Worm (Caenorhabditis elegans) whole organism, young adult: Measurements from ENCODE around the gene F25B5.3.

ENCODE experiments used
- D2030.7 ChIP-seq: fragments of 200-800 bp; sonication (Bioruptor generic); IDR thresholded peaks from 2 replicates; pipeline ENCODE4 v1.3.6; 2022; ENCODE audit warnings: missing genetic modification reagents, missing genetic modification characterization, missing compliant biosample characterization
- F10E7.11 ChIP-seq: sonication (generic microtip); optimal IDR thresholded peaks from 2 replicates; lab custom pipeline; 2017; ENCODE audit warnings: mild to moderate bottlenecking, missing genetic modification characterization, moderate library complexity, missing compliant biosample characterization
- F23B12.7 ChIP-seq: sonication (generic microtip); optimal IDR thresholded peaks from 2 replicates; lab custom pipeline; 2017; ENCODE audit warnings: missing genetic modification characterization, mild to moderate bottlenecking, missing compliant biosample characterization, antibody characterized with exemption, moderate library complexity; ENCODE audit not compliant: insufficient read depth
- F39B2.1 ChIP-seq: fragments of 200-800 bp; sonication (Bioruptor generic); IDR thresholded peaks from 2 replicates; pipeline ENCODE4 v1.3.6; 2022; ENCODE audit warnings: missing genetic modification reagents, missing genetic modification characterization, missing compliant biosample characterization
- F49E8.2 ChIP-seq: sonication (generic microtip); optimal IDR thresholded peaks from 3 replicates; lab custom pipeline; 2017; ENCODE audit warnings: missing genetic modification characterization, mild to moderate bottlenecking, missing compliant biosample characterization, antibody characterized with exemption, moderate library complexity; ENCODE audit not compliant: insufficient read depth
- F52B5.7 ChIP-seq: sonication (generic microtip); optimal IDR thresholded peaks from 2 replicates; lab custom pipeline; 2016; ENCODE audit warnings: mild to moderate bottlenecking, missing genetic modification characterization, missing compliant biosample characterization
- F55B11.4 ChIP-seq: sonication (generic microtip); optimal IDR thresholded peaks from 2 replicates; lab custom pipeline; 2016; ENCODE audit warnings: missing compliant biosample characterization, missing genetic modification characterization, borderline replicate concordance; ENCODE audit not compliant: insufficient read depth
- T26A5.8 ChIP-seq: sonication (generic microtip); optimal IDR thresholded peaks from 2 replicates; lab custom pipeline; 2016; ENCODE audit warnings: missing genetic modification characterization, missing compliant biosample characterization
- ama-1 ChIP-seq, 3 experiments: fragments of 150-350 bp in 1 of 3; sonication (generic microtip) in 2 of 3; optimal IDR thresholded peaks; 2 replicates each; lab custom pipeline; 2014 to 2018; ENCODE audit warnings: missing biosample characterization in 2 of 3, missing genetic modification characterization in 2 of 3, missing genetic modification reagents in 2 of 3
- aptf-2 ChIP-seq: fragments of 200-800 bp; sonication (Bioruptor generic); conservative IDR thresholded peaks from 2 replicates; pipeline ENCODE4 v1.3.6; 2022; ENCODE audit warnings: missing genetic modification reagents, missing genetic modification characterization, missing compliant biosample characterization
- atf-7 ChIP-seq: sonication (generic microtip); optimal IDR thresholded peaks from 2 replicates; lab custom pipeline; 2017; ENCODE audit warnings: mild to moderate bottlenecking, missing genetic modification characterization, missing compliant biosample characterization
- attf-3 ChIP-seq: fragments of 200-800 bp; sonication (Bioruptor generic); conservative IDR thresholded peaks from 2 replicates; pipeline ENCODE4 v1.3.6; 2022; ENCODE audit warnings: missing genetic modification reagents, missing genetic modification characterization, missing compliant biosample characterization
- ccch-3 ChIP-seq: fragments of 200-800 bp; sonication (Bioruptor generic); optimal IDR thresholded peaks from 2 replicates; lab custom pipeline; 2018; ENCODE audit warnings: mild to moderate bottlenecking, missing genetic modification characterization, missing compliant biosample characterization
- cebp-1 ChIP-seq, 2 experiments: fragments of 200-800 bp in 1 of 2; sonication (Bioruptor generic) in 1 of 2; sonication (generic microtip) in 1 of 2; IDR thresholded peaks in 1 of 2; optimal IDR thresholded peaks in 1 of 2; 2 replicates each; pipeline versions ENCODE4 v1.3.6 to Lab custom; 2017 to 2022; ENCODE audit warnings: missing compliant biosample characterization in 2 of 2, missing genetic modification characterization in 2 of 2, mild to moderate bottlenecking in 1 of 2, missing genetic modification reagents in 1 of 2, moderate library complexity in 1 of 2
- ceh-100 ChIP-seq: fragments of 200-800 bp; sonication (Bioruptor generic); IDR thresholded peaks from 2 replicates; pipeline ENCODE4 v1.3.6; 2022; ENCODE audit warnings: missing genetic modification reagents, missing genetic modification characterization, missing compliant biosample characterization
- chd-7 ChIP-seq: sonication (generic microtip); optimal IDR thresholded peaks from 2 replicates; lab custom pipeline; 2016; ENCODE audit warnings: mild to moderate bottlenecking, missing genetic modification characterization, moderate library complexity, missing compliant biosample characterization
- dpl-1 ChIP-seq: fragments of 150-350 bp; optimal IDR thresholded peaks from 2 replicates; lab custom pipeline; 2014; ENCODE audit warnings: missing biosample characterization, missing genetic modification reagents, missing genetic modification characterization
- efl-1 ChIP-seq: fragments of 150-350 bp; optimal IDR thresholded peaks from 2 replicates; lab custom pipeline; 2014; ENCODE audit warnings: missing biosample characterization, missing genetic modification reagents, missing genetic modification characterization
- egl-44 ChIP-seq: fragments of 200-800 bp; sonication (Bioruptor generic); IDR thresholded peaks from 2 replicates; pipeline ENCODE4 v1.3.6; 2022; ENCODE audit warnings: missing genetic modification reagents, missing genetic modification characterization, missing compliant biosample characterization
- ekl-4 ChIP-seq: fragments of 200-800 bp; sonication (Bioruptor generic); IDR thresholded peaks from 2 replicates; pipeline ENCODE4 v1.3.6; 2022; ENCODE audit warnings: missing genetic modification reagents, missing genetic modification characterization, missing compliant biosample characterization
- ets-4 ChIP-seq: fragments of 200-800 bp; sonication (Bioruptor generic); optimal IDR thresholded peaks from 2 replicates; lab custom pipeline; 2018; ENCODE audit warnings: mild to moderate bottlenecking, missing genetic modification characterization, missing compliant biosample characterization
- gei-17 ChIP-seq: fragments of 200-800 bp; sonication (Bioruptor generic); optimal IDR thresholded peaks from 2 replicates; lab custom pipeline; 2018; ENCODE audit warnings: mild to moderate bottlenecking, missing genetic modification characterization, missing compliant biosample characterization
- hmg-1.2 ChIP-seq: fragments of 200-800 bp; sonication (Bioruptor generic); IDR thresholded peaks from 2 replicates; pipeline ENCODE4 v1.3.6; 2022; ENCODE audit warnings: missing genetic modification reagents, missing genetic modification characterization, missing compliant biosample characterization
- hsf-1 ChIP-seq: fragments of 200-800 bp; sonication (Bioruptor generic); IDR thresholded peaks from 2 replicates; pipeline ENCODE4 v1.3.6; 2022; ENCODE audit warnings: missing genetic modification reagents, missing genetic modification characterization, missing compliant biosample characterization
- lag-1 ChIP-seq: fragments of 200-800 bp; sonication (Bioruptor generic); IDR thresholded peaks from 2 replicates; pipeline ENCODE4 v1.3.6; 2022; ENCODE audit warnings: missing genetic modification reagents, missing genetic modification characterization, missing compliant biosample characterization
- let-607 ChIP-seq, 2 experiments: fragments of 200-800 bp in 1 of 2; sonication (Bioruptor generic) in 1 of 2; sonication (generic microtip) in 1 of 2; optimal IDR thresholded peaks; 2 replicates each; lab custom pipeline; 2016 to 2018; ENCODE audit warnings: mild to moderate bottlenecking in 2 of 2, missing compliant biosample characterization in 2 of 2, missing genetic modification characterization in 2 of 2, moderate library complexity in 2 of 2, missing genotype in 1 of 2
- lin-26 ChIP-seq: fragments of 200-800 bp; sonication (Bioruptor generic); IDR thresholded peaks from 2 replicates; pipeline ENCODE4 v1.3.6; 2022; ENCODE audit warnings: missing genetic modification reagents, missing genetic modification characterization, missing compliant biosample characterization
- lin-35 ChIP-seq, 3 experiments: fragments of 150-350 bp in 2 of 3; sonication (generic microtip) in 1 of 3; optimal IDR thresholded peaks; 2 replicates each; lab custom pipeline; 2014 to 2018; ENCODE audit warnings: missing biosample characterization in 3 of 3, missing genetic modification characterization in 3 of 3, missing genetic modification reagents in 3 of 3
- lin-40 ChIP-seq: sonication (generic microtip); optimal IDR thresholded peaks from 2 replicates; lab custom pipeline; 2016; ENCODE audit warnings: missing genetic modification characterization, mild to moderate bottlenecking, missing compliant biosample characterization, missing genotype, missing genetic modification reagents
- madf-3 ChIP-seq: fragments of 200-800 bp; sonication (Bioruptor generic); IDR thresholded peaks from 2 replicates; pipeline ENCODE4 v1.3.6; 2022; ENCODE audit warnings: missing genetic modification reagents, missing genetic modification characterization, missing compliant biosample characterization
- madf-6 ChIP-seq: fragments of 200-800 bp; sonication (Bioruptor generic); IDR thresholded peaks from 2 replicates; pipeline ENCODE4 v1.3.6; 2022; ENCODE audit warnings: missing genetic modification reagents, missing genetic modification characterization, missing compliant biosample characterization
- mes-4 ChIP-seq: sonication (generic microtip); optimal IDR thresholded peaks from 2 replicates; lab custom pipeline; 2016; ENCODE audit warnings: missing genotype, missing genetic modification characterization, missing compliant biosample characterization
- rpc-1 ChIP-seq, 2 experiments: fragments of 150-350 bp in 1 of 2; sonication (generic microtip) in 1 of 2; optimal IDR thresholded peaks; 2 replicates each; lab custom pipeline; 2014 to 2018; ENCODE audit warnings: missing biosample characterization in 1 of 2, missing genetic modification characterization in 1 of 2, missing genetic modification reagents in 1 of 2, missing genotype in 1 of 2
- snpc-1.3 ChIP-seq: sonication (generic microtip); optimal IDR thresholded peaks from 2 replicates; lab custom pipeline; 2017; ENCODE audit warnings: missing genetic modification characterization, mild to moderate bottlenecking, missing compliant biosample characterization, antibody characterized with exemption, moderate library complexity, missing genotype, missing genetic modification reagents; ENCODE audit not compliant: insufficient read depth
- somi-1 ChIP-seq: fragments of 200-800 bp; sonication (Bioruptor generic); optimal IDR thresholded peaks from 2 replicates; lab custom pipeline; 2018; ENCODE audit warnings: mild to moderate bottlenecking, missing genetic modification characterization, missing compliant biosample characterization
- tbx-9 ChIP-seq: sonication (generic microtip); optimal IDR thresholded peaks from 2 replicates; lab custom pipeline; 2016; ENCODE audit warnings: borderline replicate concordance, missing genetic modification characterization, inconsistent platforms, missing compliant biosample characterization
- tlf-1 ChIP-seq: fragments of 200-800 bp; sonication (Bioruptor generic); optimal IDR thresholded peaks from 2 replicates; lab custom pipeline; 2018; ENCODE audit warnings: mild to moderate bottlenecking, missing genetic modification characterization, missing compliant biosample characterization
- ztf-22 ChIP-seq: fragments of 200-800 bp; sonication (Bioruptor generic); optimal IDR thresholded peaks from 2 replicates; lab custom pipeline; 2018; ENCODE audit warnings: mild to moderate bottlenecking, missing genetic modification characterization, moderate library complexity, missing compliant biosample characterization

Gene F25B5.3

ce11 chrIII:5943368-5944180 is 5.1 kb upstream of the F25B5.3 start (continued):
- TF ChIP-seq F49E8.2 (peak; percentile 73), D2030.7 (GFP tag; lab: Robert Waterston, UW) (0 out of 2 replicates have a peak, but pooled peaks have one; percentile 14), let-607 (tag; optimal IDR thresholded peaks at IDR 0.05; lab: Kevin White, UChicago) (peak; percentile 31 to 35), ceh-100 (GFP tag; lab: Robert Waterston, UW) (no peak; the same call in 1 of the 2 replicates), lin-40 (tag; lab: Kevin White, UChicago) (peak; percentile 68)

- TF ChIP-seq chd-7 (tag; lab: Kevin White, UChicago): no peak
- no peak for TF ChIP-seq snpc-1.3 (tag; lab: Kevin White, UChicago)
- no peak for TF ChIP-seq madf-6 (GFP tag; lab: Robert Waterston, UW)
- no peak for TF ChIP-seq lin-40 (tag; lab: Kevin White, UChicago)
- TF ChIP-seq dpl-1 (GFP tag; lab: Kevin White, UChicago): no peak
- TF ChIP-seq lin-35 (GFP tag; optimal IDR thresholded peaks at IDR 0.05; lab: Kevin White, UChicago): peak in 1 of 3 experiments; percentile 32
- TF ChIP-seq F23B12.7: no peak
- no peak for TF ChIP-seq F52B5.7
- TF ChIP-seq madf-3 (GFP tag; lab: Robert Waterston, UW): 0 out of 2 replicates have a peak, but pooled peaks have one; percentile 12
- no peak for TF ChIP-seq cebp-1 (GFP tag; IDR thresholded peaks at IDR 0.05; lab: Robert Waterston, UW)
- TF ChIP-seq cebp-1 (tag; optimal IDR thresholded peaks at IDR 0.05; lab: Kevin White, UChicago): peak; percentile 22
- TF ChIP-seq lag-1 (GFP tag; lab: Robert Waterston, UW): no peak
- 0 out of 2 replicates have a peak, but pooled peaks have one; percentile 32 for TF ChIP-seq lin-26
- 0 out of 2 replicates have a peak, but pooled peaks have one; percentile 45 for TF ChIP-seq ekl-4 (GFP tag; lab: Robert Waterston, UW)
- TF ChIP-seq ama-1 (optimal IDR thresholded peaks at IDR 0.05; lab: Kevin White, UChicago): peak; percentile 53
- TF ChIP-seq ama-1 (GFP tag; optimal IDR thresholded peaks at IDR 0.05; lab: Kevin White, UChicago): no peak
- 0 out of 2 replicates have a peak, but pooled peaks have one; percentile 27 for TF ChIP-seq egl-44 (GFP tag; lab: Robert Waterston, UW)
- TF ChIP-seq F39B2.1 (GFP tag; lab: Robert Waterston, UW): no peak
- TF ChIP-seq hsf-1 (GFP tag; lab: Robert Waterston, UW): no peak
- no peak for TF ChIP-seq tbx-9
- TF ChIP-seq, all 124 proteins: peak for 7
Observed at ce11 chrIII:5945865-5946264, 2.8 kb upstream of the F25B5.3 start, which contains the start of gene F25B5.5. Gene F25B5.5 (minus strand): TSS chrIII:5946124.

ce11 chrIII:5948986-5949385 is 303 bp downstream of the F25B5.3 start:
- TF ChIP-seq F10E7.11 (tag; lab: Kevin White, UChicago) (no peak), attf-3 (GFP tag; lab: Robert Waterston, UW) (no peak), madf-6 (GFP tag; lab: Robert Waterston, UW) (no peak)

ce11 chrIII:5949817-5950216 is 1.1 kb downstream of the F25B5.3 start:
- TF ChIP-seq chd-7 (tag; lab: Kevin White, UChicago): no peak
- TF ChIP-seq ama-1 (optimal IDR thresholded peaks at IDR 0.05; lab: Kevin White, UChicago): peak; percentile 60
- TF ChIP-seq ama-1 (GFP tag; optimal IDR thresholded peaks at IDR 0.05; lab: Kevin White, UChicago): no peak
- no peak for TF ChIP-seq gei-17 (GFP tag; lab: Kevin White, UChicago)
- TF ChIP-seq ztf-22 (GFP tag; lab: Kevin White, UChicago): no peak
- peak; percentile 77 for TF ChIP-seq hmg-1.2
- no peak for TF ChIP-seq T26A5.8 (tag; lab: Kevin White, UChicago)
- no peak for TF ChIP-seq mes-4 (tag; lab: Kevin White, UChicago)
- TF ChIP-seq ets-4 (GFP tag; lab: Kevin White, UChicago): no peak
- no peak for TF ChIP-seq D2030.7 (GFP tag; lab: Robert Waterston, UW)
- TF ChIP-seq aptf-2 (GFP tag; lab: Robert Waterston, UW): no peak
- TF ChIP-seq somi-1 (GFP tag; lab: Kevin White, UChicago): peak; percentile 27
- no peak for TF ChIP-seq F49E8.2
- TF ChIP-seq tlf-1: no peak
- TF ChIP-seq rpc-1 (optimal IDR thresholded peaks at IDR 0.05; lab: Kevin White, UChicago): no peak
- TF ChIP-seq rpc-1 (tag; optimal IDR thresholded peaks at IDR 0.05; lab: Kevin White, UChicago): no peak
- no peak for TF ChIP-seq efl-1
- TF ChIP-seq ccch-3: no peak
- no peak for TF ChIP-seq attf-3 (GFP tag; lab: Robert Waterston, UW)
- TF ChIP-seq F52B5.7: no peak
- TF ChIP-seq F55B11.4 (tag; lab: Kevin White, UChicago): no peak
- TF ChIP-seq atf-7 (tag; lab: Kevin White, UChicago): no peak
